Fruit fly (Drosophila melanogaster) whole organism, adult: ENCODE results near the gene mRpL2.
A peak's percentile ranks its signal among the peaks of the same experiment; 100 is the strongest.

ENCODE experiments used
- CG11617 ChIP-seq: fragments of 200-800 bp; sonication (Bioruptor generic); optimal IDR thresholded peaks from 2 replicates; lab custom pipeline; 2017; ENCODE audit warnings: mild to moderate bottlenecking, missing biosample characterization, missing genetic modification reagents, missing genetic modification characterization
- CG12768 ChIP-seq: fragments of 200-800 bp; sonication (Bioruptor generic); optimal IDR thresholded peaks from 2 replicates; lab custom pipeline; 2017; ENCODE audit warnings: missing biosample characterization, missing genetic modification characterization, mild to moderate bottlenecking, moderate library complexity, missing genetic modification reagents
- CG14711 ChIP-seq: fragments of 200-800 bp; sonication (Bioruptor generic); optimal IDR thresholded peaks from 2 replicates; lab custom pipeline; 2018; ENCODE audit warnings: missing biosample characterization, mild to moderate bottlenecking, missing genetic modification characterization, moderate library complexity
- CG1620 ChIP-seq: fragments of 200-800 bp; sonication (Bioruptor generic); optimal IDR thresholded peaks from 2 replicates; lab custom pipeline; 2016; ENCODE audit warnings: missing biosample characterization, missing genetic modification characterization
- CG33017 ChIP-seq: fragments of 200-800 bp; sonication (Bioruptor generic); optimal IDR thresholded peaks from 2 replicates; lab custom pipeline; 2018; ENCODE audit warnings: missing biosample characterization, mild to moderate bottlenecking, missing genetic modification characterization, moderate library complexity
- CG5204 ChIP-seq: fragments of 200-800 bp; sonication (Bioruptor generic); optimal IDR thresholded peaks from 2 replicates; lab custom pipeline; 2016; ENCODE audit warnings: missing biosample characterization, missing genetic modification characterization
- CG7045 ChIP-seq: fragments of 200-800 bp; sonication (Bioruptor generic); optimal IDR thresholded peaks from 2 replicates; lab custom pipeline; 2017; ENCODE audit warnings: missing biosample characterization, mild to moderate bottlenecking, missing genetic modification characterization
- CG7101 ChIP-seq: fragments of 200-800 bp; sonication (Bioruptor generic); optimal IDR thresholded peaks from 2 replicates; lab custom pipeline; 2018; ENCODE audit warnings: missing biosample characterization, mild to moderate bottlenecking, missing genetic modification characterization, moderate library complexity
- Clk ChIP-seq: fragments of 200-800 bp; sonication (Bioruptor generic); optimal IDR thresholded peaks from 2 replicates; lab custom pipeline; 2017; ENCODE audit warnings: missing biosample characterization, missing genetic modification characterization
- Crg-1 ChIP-seq: fragments of 200-800 bp; sonication (Bioruptor generic); optimal IDR thresholded peaks from 2 replicates; lab custom pipeline; 2016; ENCODE audit warnings: missing biosample characterization, missing genetic modification characterization
- Hr96 ChIP-seq: fragments of 200-800 bp; sonication (Bioruptor generic); optimal IDR thresholded peaks from 2 replicates; lab custom pipeline; 2016; ENCODE audit warnings: missing biosample characterization, missing genetic modification characterization
- Mnt ChIP-seq: fragments of 200-800 bp; sonication (Bioruptor generic); optimal IDR thresholded peaks from 2 replicates; lab custom pipeline; 2016; ENCODE audit warnings: missing biosample characterization, mild to moderate bottlenecking, missing genetic modification characterization
- bab1 ChIP-seq: fragments of 200-800 bp; sonication (Bioruptor generic); optimal IDR thresholded peaks from 3 replicates; lab custom pipeline; 2019; ENCODE audit warnings: missing biosample characterization, mild to moderate bottlenecking, missing genetic modification characterization, moderate library complexity
- cic ChIP-seq: fragments of 200-800 bp; sonication (Bioruptor generic); optimal IDR thresholded peaks from 2 replicates; lab custom pipeline; 2017; ENCODE audit warnings: missing biosample characterization, mild to moderate bottlenecking, missing genetic modification characterization, moderate library complexity
- cnc ChIP-seq, 2 experiments: fragments of >200 bp; optimal IDR thresholded peaks; 2 replicates each; lab custom pipeline; 2017
- kay ChIP-seq: fragments of 200-800 bp; sonication (Bioruptor generic); peaks from one replicate; lab custom pipeline; 2016; ENCODE audit warnings: missing biosample characterization, missing genetic modification characterization, borderline replicate concordance
- ovo ChIP-seq: fragments of 200-800 bp; sonication (Bioruptor generic); optimal IDR thresholded peaks from 2 replicates; lab custom pipeline; 2016; ENCODE audit warnings: missing biosample characterization, missing genetic modification characterization
- pad ChIP-seq: fragments of 200-800 bp; sonication (Bioruptor generic); optimal IDR thresholded peaks from 3 replicates; lab custom pipeline; 2017; ENCODE audit warnings: missing biosample characterization, missing genetic modification characterization, mild to moderate bottlenecking, moderate library complexity, missing genetic modification reagents
- tj ChIP-seq: fragments of 200-800 bp; sonication (Bioruptor generic); optimal IDR thresholded peaks from 3 replicates; lab custom pipeline; 2017; ENCODE audit warnings: missing biosample characterization, mild to moderate bottlenecking, missing genetic modification characterization, moderate library complexity
- toe ChIP-seq: fragments of 200-800 bp; sonication (Bioruptor generic); optimal IDR thresholded peaks from 2 replicates; lab custom pipeline; 2016; ENCODE audit warnings: missing biosample characterization, missing genetic modification characterization

The mRpL2 gene

dm6 chr3L:11103773-11104172, 16.9 kb upstream of the mRpL2 start, which contains the start of gene CG32071:
Gene CG32071 (minus strand): TSS chr3L:11103873.
- TF ChIP-seq CG5204 (GFP tag; lab: Kevin White, UChicago) (no peak), Crg-1 (no peak), CG7101 (no peak), cnc (optimal IDR thresholded peaks at IDR 0.05; lab: Kevin White, UChicago) (no peak), ovo (no peak), CG14711 (no peak), CG1620 (GFP tag; lab: Kevin White, UChicago) (no peak), Mnt (no peak), CG11617 (GFP tag; lab: Kevin White, UChicago) (no peak), cic (no peak), CG12768 (GFP tag; lab: Kevin White, UChicago) (no peak)

- TF ChIP-seq CG12768 (GFP tag; lab: Kevin White, UChicago) (no peak), tj (GFP tag; lab: Kevin White, UChicago) (no peak), kay (no peak), Clk (GFP tag; lab: Kevin White, UChicago) (no peak), CG7045 (no peak), bab1 (GFP tag; lab: Kevin White, UChicago) (no peak), CG14711 (no peak), CG1620 (GFP tag; lab: Kevin White, UChicago) (no peak), ovo (no peak), cic (no peak)
Observed at dm6 chr3L:11107432-11107831, 13.2 kb upstream of the mRpL2 start, which contains the start of gene CG32073. Gene CG32073 (minus strand): TSS chr3L:11107582.

dm6 chr3L:11107935-11108334, 12.7 kb upstream of the mRpL2 start, which contains the start of gene CG12522:
Gene CG12522 (plus strand): TSS chr3L:11108235.
- TF ChIP-seq pad = no peak
- TF ChIP-seq CG7101 = no peak
- no peak for TF ChIP-seq CG11617 (GFP tag; lab: Kevin White, UChicago)
- TF ChIP-seq CG12768 (GFP tag; lab: Kevin White, UChicago) = no peak

- TF ChIP-seq CG1620 (GFP tag; lab: Kevin White, UChicago) (no peak), toe (GFP tag; lab: Kevin White, UChicago) (no peak), kay (no peak), cic (no peak), tj (GFP tag; lab: Kevin White, UChicago) (no peak), CG33017 (tag; lab: Kevin White, UChicago) (no peak), CG7101 (no peak), ovo (no peak)
Observed at dm6 chr3L:11109454-11109853, 11.2 kb upstream of the mRpL2 start, which contains the start of the genes CG34012 and emei. Gene CG34012 (minus strand): TSS chr3L:11109505. Gene emei (plus strand): TSS chr3L:11109690.

- TF ChIP-seq tj (GFP tag; lab: Kevin White, UChicago) (no peak), CG7045 (no peak), toe (GFP tag; lab: Kevin White, UChicago) (no peak), ovo (no peak), CG1620 (GFP tag; lab: Kevin White, UChicago) (no peak), kay (no peak), pad (no peak), Crg-1 (no peak), CG14711 (no peak), cic (no peak), CG7101 (no peak), bab1 (GFP tag; lab: Kevin White, UChicago) (no peak), CG5204 (GFP tag; lab: Kevin White, UChicago) (no peak)
Observed at dm6 chr3L:11112427-11112826, 8.2 kb upstream of the mRpL2 start.

dm6 chr3L:11113198-11114197, 7.1 kb upstream of the mRpL2 start, which contains the start of gene Sod1:
Gene Sod1 (minus strand): TSS chr3L:11113740.
- TF ChIP-seq Crg-1 = no peak
- peak; percentile 47 for TF ChIP-seq CG7101
- no peak for TF ChIP-seq toe (GFP tag; lab: Kevin White, UChicago)
- peak; percentile 38 for TF ChIP-seq kay
- peak; percentile 48 for TF ChIP-seq bab1 (GFP tag; lab: Kevin White, UChicago)
- TF ChIP-seq Hr96 (GFP tag; lab: Kevin White, UChicago) = no peak
- TF ChIP-seq tj (GFP tag; lab: Kevin White, UChicago) = peak; percentile 37
- TF ChIP-seq Mnt = peak; percentile 32
- TF ChIP-seq CG7045 = no peak
- TF ChIP-seq cnc (optimal IDR thresholded peaks at IDR 0.05; lab: Kevin White, UChicago) = peak in 1 of 2 experiments; percentile 89
- TF ChIP-seq CG14711 = no peak
- TF ChIP-seq pad = no peak
- TF ChIP-seq CG33017 (tag; lab: Kevin White, UChicago) = no peak
- peak; percentile 62 for TF ChIP-seq ovo
- peak; percentile 35 for TF ChIP-seq CG1620 (GFP tag; lab: Kevin White, UChicago)
- peak; percentile 58 for TF ChIP-seq CG11617 (GFP tag; lab: Kevin White, UChicago)
- TF ChIP-seq CG12768 (GFP tag; lab: Kevin White, UChicago) = peak; percentile 92
- no peak for TF ChIP-seq CG5204 (GFP tag; lab: Kevin White, UChicago)
- TF ChIP-seq cic = peak; percentile 28
- no peak for TF ChIP-seq Clk (GFP tag; lab: Kevin White, UChicago)

- TF ChIP-seq cnc (optimal IDR thresholded peaks at IDR 0.05; lab: Kevin White, UChicago) = no peak
- TF ChIP-seq CG11617 (GFP tag; lab: Kevin White, UChicago) = no peak
- TF ChIP-seq Hr96 (GFP tag; lab: Kevin White, UChicago) = no peak
- no peak for TF ChIP-seq cic
- TF ChIP-seq Crg-1 = no peak
Observed at dm6 chr3L:11117733-11118132, 2.9 kb upstream of the mRpL2 start.
